Worm (Caenorhabditis elegans): Measurements from ENCODE around the gene spr-2.

DNA sequence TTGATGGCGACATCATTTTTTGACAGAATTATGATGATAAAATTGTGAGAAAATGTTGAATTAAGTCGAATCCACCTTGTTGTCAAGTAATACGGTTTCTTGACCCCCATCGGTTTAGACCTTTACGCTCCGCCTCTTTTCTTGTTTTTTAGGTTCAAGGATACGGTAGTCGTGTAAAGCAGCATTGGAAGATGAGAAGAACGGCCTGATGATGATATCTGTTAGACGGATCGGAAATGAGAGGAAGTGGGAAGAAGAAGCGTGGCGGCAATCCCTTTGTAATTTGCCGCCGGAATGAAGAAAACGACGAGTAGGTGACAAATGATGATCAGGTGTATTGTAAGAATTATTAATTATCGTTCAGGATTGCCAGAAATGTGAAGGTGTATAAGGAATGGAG is 11.5 kb upstream of the spr-2 start, which contains the start of gene npax-4:
- no peak for TF ChIP-seq flt-1 (GFP tag; IDR thresholded peaks at IDR 0.05)
- no peak for TF ChIP-seq ama-1 (optimal IDR thresholded peaks at IDR 0.05)
- TF ChIP-seq hnd-1 (tag; optimal IDR thresholded peaks at IDR 0.05) = no peak
- no peak for TF ChIP-seq aly-1 (tag; optimal IDR thresholded peaks at IDR 0.05)
- TF ChIP-seq B0310.2 (tag; optimal IDR thresholded peaks at IDR 0.05) = no peak
- no peak for TF ChIP-seq tra-4 (tag; optimal IDR thresholded peaks at IDR 0.05)
- TF ChIP-seq ceh-13 (GFP tag; optimal IDR thresholded peaks at IDR 0.05) = no peak
- TF ChIP-seq ets-7 (tag; optimal IDR thresholded peaks at IDR 0.05) = no peak
- TF ChIP-seq tbx-11 (GFP tag; IDR thresholded peaks at IDR 0.05) = no peak
- TF ChIP-seq hmbx-1 (tag; optimal IDR thresholded peaks at IDR 0.05) = no peak
- TF ChIP-seq sea-1 (GFP tag; conservative IDR thresholded peaks at IDR 0.05) = no peak
- no peak for TF ChIP-seq hmg-4 (GFP tag; optimal IDR thresholded peaks at IDR 0.05)
- no peak for TF ChIP-seq F13C5.2 (tag; optimal IDR thresholded peaks at IDR 0.05)
- TF ChIP-seq tbx-37 (GFP tag; conservative IDR thresholded peaks at IDR 0.05) = no peak

Data from whole organism, early embryonic.